Fruit fly (Drosophila melanogaster) whole organism, adult: ENCODE results near the gene ND-B17.

Experiments used
- CG11617 ChIP-seq: fragments of 200-800 bp; sonication (Bioruptor generic); optimal IDR thresholded peaks from 2 replicates; lab custom pipeline; 2017; ENCODE audit warnings: mild to moderate bottlenecking, missing biosample characterization, missing genetic modification reagents, missing genetic modification characterization
- CG5204 ChIP-seq: fragments of 200-800 bp; sonication (Bioruptor generic); optimal IDR thresholded peaks from 2 replicates; lab custom pipeline; 2016; ENCODE audit warnings: missing biosample characterization, missing genetic modification characterization
- CG7045 ChIP-seq: fragments of 200-800 bp; sonication (Bioruptor generic); optimal IDR thresholded peaks from 2 replicates; lab custom pipeline; 2017; ENCODE audit warnings: missing biosample characterization, mild to moderate bottlenecking, missing genetic modification characterization
- CG7101 ChIP-seq: fragments of 200-800 bp; sonication (Bioruptor generic); optimal IDR thresholded peaks from 2 replicates; lab custom pipeline; 2018; ENCODE audit warnings: missing biosample characterization, mild to moderate bottlenecking, missing genetic modification characterization, moderate library complexity
- Hr96 ChIP-seq: fragments of 200-800 bp; sonication (Bioruptor generic); optimal IDR thresholded peaks from 2 replicates; lab custom pipeline; 2016; ENCODE audit warnings: missing biosample characterization, missing genetic modification characterization
- Mnt ChIP-seq: fragments of 200-800 bp; sonication (Bioruptor generic); optimal IDR thresholded peaks from 2 replicates; lab custom pipeline; 2016; ENCODE audit warnings: missing biosample characterization, mild to moderate bottlenecking, missing genetic modification characterization
- bab1 ChIP-seq: fragments of 200-800 bp; sonication (Bioruptor generic); optimal IDR thresholded peaks from 3 replicates; lab custom pipeline; 2019; ENCODE audit warnings: missing biosample characterization, mild to moderate bottlenecking, missing genetic modification characterization, moderate library complexity
- cic ChIP-seq: fragments of 200-800 bp; sonication (Bioruptor generic); optimal IDR thresholded peaks from 2 replicates; lab custom pipeline; 2017; ENCODE audit warnings: missing biosample characterization, mild to moderate bottlenecking, missing genetic modification characterization, moderate library complexity
- cnc ChIP-seq, 2 experiments: fragments of >200 bp; optimal IDR thresholded peaks; 2 replicates each; lab custom pipeline; 2017
- ovo ChIP-seq: fragments of 200-800 bp; sonication (Bioruptor generic); optimal IDR thresholded peaks from 2 replicates; lab custom pipeline; 2016; ENCODE audit warnings: missing biosample characterization, missing genetic modification characterization
- pad ChIP-seq: fragments of 200-800 bp; sonication (Bioruptor generic); optimal IDR thresholded peaks from 3 replicates; lab custom pipeline; 2017; ENCODE audit warnings: missing biosample characterization, missing genetic modification characterization, mild to moderate bottlenecking, moderate library complexity, missing genetic modification reagents
- toe ChIP-seq: fragments of 200-800 bp; sonication (Bioruptor generic); optimal IDR thresholded peaks from 2 replicates; lab custom pipeline; 2016; ENCODE audit warnings: missing biosample characterization, missing genetic modification characterization

- TF ChIP-seq Mnt (peak; percentile 9), CG11617 (GFP tag; lab: Kevin White, UChicago) (peak; percentile 89), CG7045 (peak; percentile 87), Hr96 (GFP tag; lab: Kevin White, UChicago) (peak; percentile 15), ovo (peak; percentile 21), toe (GFP tag; lab: Kevin White, UChicago) (peak; percentile 36), CG7101 (peak; percentile 88), cic (GFP tag; lab: Kevin White, UChicago) (no peak), cnc (optimal IDR thresholded peaks at IDR 0.05; lab: Kevin White, UChicago) (no peak), CG5204 (peak; percentile 42), bab1 (GFP tag; lab: Kevin White, UChicago) (peak; percentile 86), pad (GFP tag; lab: Kevin White, UChicago) (peak; percentile 52)
Observed at dm6 chr2L:15746600-15747393, 4.1 kb downstream of the ND-B17 start.
